Worm (Caenorhabditis elegans) whole organism, L4 larva: ENCODE results near the gene F44F4.10.

Experiments used
- F37D6.2 ChIP-seq: sonication (generic microtip); optimal IDR thresholded peaks from 2 replicates; lab custom pipeline; 2016; ENCODE audit warnings: mild to moderate bottlenecking, missing genetic modification characterization, missing compliant biosample characterization
- F49E8.2 ChIP-seq: sonication (generic microtip); optimal IDR thresholded peaks from 2 replicates; lab custom pipeline; 2016; ENCODE audit warnings: missing compliant biosample characterization, mild to moderate bottlenecking, missing genetic modification characterization, borderline replicate concordance
- Y48G9A.11 ChIP-seq: fragments of 200-800 bp; sonication (Bioruptor generic); IDR thresholded peaks from 2 replicates; pipeline ENCODE4 v1.3.6; 2022; ENCODE audit warnings: missing genetic modification reagents, missing genetic modification characterization, missing compliant biosample characterization
- Y5F2A.4 ChIP-seq: fragments of 200-800 bp; sonication (Bioruptor generic); optimal IDR thresholded peaks from 2 replicates; lab custom pipeline; 2018; ENCODE audit warnings: mild to moderate bottlenecking, missing genetic modification characterization, missing compliant biosample characterization
- ZK546.5 ChIP-seq, 2 experiments: sonication (generic microtip); optimal IDR thresholded peaks; 2 replicates each; lab custom pipeline; 2017; ENCODE audit warnings: missing biosample characterization in 2 of 2, missing genetic modification characterization in 2 of 2
- aha-1 ChIP-seq: fragments of 150-350 bp; peaks from one replicate; lab custom pipeline; 2014; ENCODE audit warnings: missing biosample characterization, missing genetic modification characterization
- ama-1 ChIP-seq: fragments of 150-350 bp; optimal IDR thresholded peaks from 2 replicates; lab custom pipeline; 2014; ENCODE audit warnings: inconsistent platforms, mixed read lengths
- arid-1 ChIP-seq: fragments of 200-800 bp; sonication (Bioruptor generic); conservative IDR thresholded peaks from 2 replicates; pipeline ENCODE4 v1.3.6; 2022; ENCODE audit warnings: missing genetic modification reagents, missing genetic modification characterization, missing compliant biosample characterization
- ceh-20 ChIP-seq: fragments of 200-800 bp; sonication (Bioruptor generic); IDR thresholded peaks from 2 replicates; pipeline ENCODE4 v1.3.6; 2022; ENCODE audit warnings: missing genetic modification reagents, missing genetic modification characterization, missing compliant biosample characterization
- ceh-28 ChIP-seq: fragments of 150-350 bp; optimal IDR thresholded peaks from 2 replicates; lab custom pipeline; 2014; ENCODE audit warnings: missing biosample characterization, missing genetic modification reagents, missing genetic modification characterization
- ceh-32 ChIP-seq: sonication (generic microtip); optimal IDR thresholded peaks from 2 replicates; lab custom pipeline; 2016; ENCODE audit warnings: mild to moderate bottlenecking, missing genetic modification characterization, missing compliant biosample characterization; ENCODE audit not compliant: poor library complexity
- ceh-44 ChIP-seq: fragments of 200-800 bp; sonication (Bioruptor generic); IDR thresholded peaks from 2 replicates; pipeline ENCODE4 v1.3.6; 2022; ENCODE audit warnings: missing genetic modification reagents, missing genetic modification characterization, missing compliant biosample characterization
- daf-8 ChIP-seq: fragments of 200-800 bp; sonication (Bioruptor generic); IDR thresholded peaks from 2 replicates; pipeline ENCODE4 v1.3.6; 2022; ENCODE audit warnings: missing genetic modification characterization, missing compliant biosample characterization
- dmd-6 ChIP-seq: fragments of 200-800 bp; sonication (Bioruptor generic); IDR thresholded peaks from 2 replicates; pipeline ENCODE4 v1.3.6; 2022; ENCODE audit warnings: missing genetic modification reagents, missing genetic modification characterization, missing compliant biosample characterization
- dmd-8 ChIP-seq: fragments of 200-800 bp; sonication (Bioruptor generic); IDR thresholded peaks from 2 replicates; pipeline ENCODE4 v1.3.6; 2022; ENCODE audit warnings: missing genetic modification characterization, missing compliant biosample characterization
- dpl-1 ChIP-seq: fragments of 150-350 bp; optimal IDR thresholded peaks from 2 replicates; lab custom pipeline; 2014; ENCODE audit warnings: missing biosample characterization, missing genetic modification reagents, missing genetic modification characterization
- duxl-1 ChIP-seq: sonication (generic microtip); optimal IDR thresholded peaks from 2 replicates; lab custom pipeline; 2016; ENCODE audit warnings: mild to moderate bottlenecking, missing genetic modification characterization, moderate library complexity, missing compliant biosample characterization; ENCODE audit not compliant: poor library complexity
- dve-1 ChIP-seq: sonication (generic microtip); optimal IDR thresholded peaks from 2 replicates; lab custom pipeline; 2017; ENCODE audit warnings: antibody characterized with exemption, mild to moderate bottlenecking, missing genetic modification characterization, missing compliant biosample characterization; ENCODE audit not compliant: insufficient read depth
- egl-27 ChIP-seq: sonication (generic microtip); optimal IDR thresholded peaks from 3 replicates; lab custom pipeline; 2017; ENCODE audit warnings: missing biosample characterization, missing genetic modification reagents, missing genetic modification characterization
- egl-43 ChIP-seq: fragments of 200-800 bp; sonication (Bioruptor generic); IDR thresholded peaks from 2 replicates; pipeline ENCODE4 v1.3.6; 2022; ENCODE audit warnings: missing genetic modification reagents, missing genetic modification characterization, missing compliant biosample characterization
- fkh-10 ChIP-seq: fragments of 150-350 bp; optimal IDR thresholded peaks from 2 replicates; lab custom pipeline; 2014; ENCODE audit warnings: missing biosample characterization, missing genetic modification reagents, missing genetic modification characterization
- hif-1 ChIP-seq, 2 experiments: sonication (generic microtip); optimal IDR thresholded peaks; 2 replicates each; lab custom pipeline; 2016 to 2017; ENCODE audit warnings: missing compliant biosample characterization in 2 of 2, missing genetic modification characterization in 2 of 2, missing genetic modification reagents in 2 of 2, missing genotype in 2 of 2, mild to moderate bottlenecking in 1 of 2
- jun-1 ChIP-seq: fragments of 150-350 bp; optimal IDR thresholded peaks from 2 replicates; lab custom pipeline; 2014; ENCODE audit warnings: missing biosample characterization, missing genetic modification reagents, missing genetic modification characterization
- lim-7 ChIP-seq: fragments of 200-800 bp; sonication (Bioruptor generic); IDR thresholded peaks from 2 replicates; pipeline ENCODE4 v1.3.6; 2022; ENCODE audit warnings: missing genetic modification characterization, missing compliant biosample characterization
- lin-1 ChIP-seq: fragments of 200-800 bp; sonication (Bioruptor generic); IDR thresholded peaks from 2 replicates; pipeline ENCODE4 v1.3.6; 2022; ENCODE audit warnings: missing genetic modification reagents, missing genetic modification characterization, missing compliant biosample characterization
- lin-38 ChIP-seq: fragments of 200-800 bp; sonication (Bioruptor generic); IDR thresholded peaks from 2 replicates; pipeline ENCODE4 v1.3.6; 2022; ENCODE audit warnings: missing genetic modification reagents, missing genetic modification characterization, missing compliant biosample characterization
- madf-5 ChIP-seq, 2 experiments: fragments of 200-800 bp; sonication (Bioruptor generic); IDR thresholded peaks; 2 replicates each; pipeline ENCODE4 v1.3.6; 2022; ENCODE audit warnings: missing compliant biosample characterization in 2 of 2, missing genetic modification characterization in 2 of 2
- mep-1 ChIP-seq: fragments of 150-350 bp; sonication (generic microtip); optimal IDR thresholded peaks from 3 replicates; lab custom pipeline; 2014; ENCODE audit warnings: missing biosample characterization, missing genetic modification characterization
- mes-2 ChIP-seq: sonication (generic microtip); optimal IDR thresholded peaks from 2 replicates; lab custom pipeline; 2016; ENCODE audit warnings: missing genotype, mild to moderate bottlenecking, missing genetic modification characterization, missing compliant biosample characterization; ENCODE audit not compliant: poor library complexity, severe bottlenecking
- nhr-102 ChIP-seq: sonication (generic microtip); optimal IDR thresholded peaks from 2 replicates; lab custom pipeline; 2016; ENCODE audit warnings: mild to moderate bottlenecking, missing genetic modification characterization, moderate library complexity, missing compliant biosample characterization
- nhr-11 ChIP-seq: fragments of 150-350 bp; optimal IDR thresholded peaks from 2 replicates; lab custom pipeline; 2014; ENCODE audit warnings: missing biosample characterization, missing genetic modification characterization
- nhr-111 ChIP-seq: fragments of 200-800 bp; sonication (Bioruptor generic); optimal IDR thresholded peaks from 2 replicates; lab custom pipeline; 2018; ENCODE audit warnings: mild to moderate bottlenecking, missing genetic modification characterization, missing compliant biosample characterization
- nhr-237 ChIP-seq: sonication (generic microtip); optimal IDR thresholded peaks from 2 replicates; lab custom pipeline; 2017; ENCODE audit warnings: missing biosample characterization, missing genetic modification characterization
- nhr-41 ChIP-seq: fragments of 200-800 bp; sonication (Bioruptor generic); IDR thresholded peaks from 2 replicates; pipeline ENCODE4 v1.3.6; 2022; ENCODE audit warnings: missing genetic modification reagents, missing genetic modification characterization, missing compliant biosample characterization
- nhr-48 ChIP-seq: sonication (generic microtip); optimal IDR thresholded peaks from 2 replicates; lab custom pipeline; 2016; ENCODE audit warnings: mild to moderate bottlenecking, missing genetic modification characterization, missing compliant biosample characterization
- saeg-2 ChIP-seq: fragments of 200-800 bp; sonication (Bioruptor generic); IDR thresholded peaks from 2 replicates; pipeline ENCODE4 v1.3.6; 2022; ENCODE audit warnings: missing genetic modification reagents, missing genetic modification characterization, missing compliant biosample characterization
- set-16 ChIP-seq: fragments of 200-800 bp; sonication (Bioruptor generic); IDR thresholded peaks from 2 replicates; pipeline ENCODE4 v1.3.6; 2022; ENCODE audit warnings: missing genetic modification reagents, missing genetic modification characterization, missing compliant biosample characterization
- snpc-1.2 ChIP-seq: fragments of 200-800 bp; sonication (Bioruptor generic); IDR thresholded peaks from 2 replicates; pipeline ENCODE4 v1.3.6; 2022; ENCODE audit warnings: missing genetic modification reagents, missing genetic modification characterization, missing compliant biosample characterization
- spr-1 ChIP-seq: sonication (generic microtip); optimal IDR thresholded peaks from 2 replicates; lab custom pipeline; 2016; ENCODE audit warnings: mild to moderate bottlenecking, missing genetic modification characterization, missing compliant biosample characterization
- spr-3 ChIP-seq: fragments of 200-800 bp; sonication (Bioruptor generic); optimal IDR thresholded peaks from 2 replicates; lab custom pipeline; 2018; ENCODE audit warnings: mild to moderate bottlenecking, missing genetic modification characterization, missing compliant biosample characterization
- tag-97 ChIP-seq: fragments of 200-800 bp; sonication (Bioruptor generic); IDR thresholded peaks from 2 replicates; pipeline ENCODE4 v1.3.6; 2022; ENCODE audit warnings: missing genetic modification characterization, missing compliant biosample characterization
- unc-130 ChIP-seq: sonication (generic microtip); optimal IDR thresholded peaks from 2 replicates; lab custom pipeline; 2016; ENCODE audit warnings: missing genetic modification reagents, missing genetic modification characterization, missing compliant biosample characterization
- zfp-2 ChIP-seq: sonication (generic microtip); optimal IDR thresholded peaks from 2 replicates; lab custom pipeline; 2016; ENCODE audit warnings: mild to moderate bottlenecking, missing genetic modification characterization, missing compliant biosample characterization
- zip-11 ChIP-seq: fragments of 200-800 bp; sonication (Bioruptor generic); IDR thresholded peaks from 2 replicates; pipeline ENCODE4 v1.3.6; 2022; ENCODE audit warnings: missing genetic modification characterization, missing compliant biosample characterization
- ztf-7 ChIP-seq: fragments of 150-350 bp; optimal IDR thresholded peaks from 2 replicates; lab custom pipeline; 2014; ENCODE audit warnings: missing biosample characterization, missing genetic modification characterization

Gene F44F4.10

DNA sequence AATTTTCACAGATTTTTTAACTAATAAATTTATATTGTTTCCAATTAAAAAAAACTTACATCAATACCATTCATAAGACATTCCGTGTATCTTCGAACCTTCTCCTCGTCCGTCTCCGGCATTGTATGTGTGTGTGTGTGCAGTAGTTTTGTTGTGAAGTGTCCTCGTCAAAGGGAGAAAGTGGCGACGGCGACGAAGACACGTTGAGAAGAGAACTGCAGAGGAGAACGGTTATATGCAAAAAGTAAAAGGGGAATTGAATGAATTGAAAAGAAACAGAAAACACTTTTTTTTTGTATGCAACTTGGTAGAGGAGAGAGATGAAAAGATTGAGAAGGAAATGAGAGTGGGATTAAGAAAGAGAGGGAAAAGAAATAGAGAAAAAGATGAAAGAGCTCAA lies 28.4 kb upstream of the F44F4.10 start:
- TF ChIP-seq dmd-6 (GFP tag; lab: Robert Waterston, UW) (no peak), duxl-1 (tag; lab: Kevin White, UChicago) (no peak), spr-3 (GFP tag; lab: Kevin White, UChicago) (no peak), zfp-2 (tag; lab: Kevin White, UChicago) (no peak), mes-2 (tag; lab: Kevin White, UChicago) (no peak), aha-1 (tag; lab: Kevin White, UChicago) (no peak)

ce11 chrII:10941918-10942317 lies 24.8 kb upstream of the F44F4.10 start, which contains the start of gene R03D7.15:
TSS of gene R03D7.15 (plus strand) at chrII:10942216.
- TF ChIP-seq egl-43 (0 out of 2 replicates have a peak, but pooled peaks have one; percentile 51), set-16 (peak; percentile 83)

ce11 chrII:10935336-10935735 lies 18.3 kb upstream of the F44F4.10 start:
- TF ChIP-seq Y48G9A.11 (peak; percentile 69), unc-130 (GFP tag; lab: Kevin White, UChicago) (peak; percentile 68), dve-1 (tag; lab: Kevin White, UChicago) (no peak), nhr-41 (GFP tag; lab: Robert Waterston, UW) (no peak), ceh-32 (tag; lab: Kevin White, UChicago) (no peak), daf-8 (no peak), egl-27 (no peak), nhr-11 (no peak), F49E8.2 (tag; lab: Kevin White, UChicago) (peak; percentile 81), F37D6.2 (tag; lab: Kevin White, UChicago) (no peak), ceh-44 (GFP tag; lab: Robert Waterston, UW) (0 out of 2 replicates have a peak, but pooled peaks have one; percentile 16), snpc-1.2 (0 out of 2 replicates have a peak, but pooled peaks have one; percentile 60), nhr-237 (tag; lab: Kevin White, UChicago) (no peak), spr-3 (GFP tag; lab: Kevin White, UChicago) (no peak), mes-2 (tag; lab: Kevin White, UChicago) (no peak), zip-11 (GFP tag; lab: Robert Waterston, UW) (no peak), dmd-6 (GFP tag; lab: Robert Waterston, UW) (no peak), ztf-7 (tag; lab: Kevin White, UChicago) (no peak), Y5F2A.4 (GFP tag; lab: Kevin White, UChicago) (no peak), ZK546.5 (tag; optimal IDR thresholded peaks at IDR 0.05; lab: Kevin White, UChicago) (no peak), arid-1 (GFP tag; lab: Robert Waterston, UW) (0 out of 2 replicates have a peak, but pooled peaks have one; percentile 36), ceh-28 (tag; lab: Kevin White, UChicago) (no peak), jun-1 (tag; lab: Kevin White, UChicago) (no peak), lin-38 (GFP tag; lab: Robert Waterston, UW) (peak; percentile 76), set-16 (no peak)

DNA sequence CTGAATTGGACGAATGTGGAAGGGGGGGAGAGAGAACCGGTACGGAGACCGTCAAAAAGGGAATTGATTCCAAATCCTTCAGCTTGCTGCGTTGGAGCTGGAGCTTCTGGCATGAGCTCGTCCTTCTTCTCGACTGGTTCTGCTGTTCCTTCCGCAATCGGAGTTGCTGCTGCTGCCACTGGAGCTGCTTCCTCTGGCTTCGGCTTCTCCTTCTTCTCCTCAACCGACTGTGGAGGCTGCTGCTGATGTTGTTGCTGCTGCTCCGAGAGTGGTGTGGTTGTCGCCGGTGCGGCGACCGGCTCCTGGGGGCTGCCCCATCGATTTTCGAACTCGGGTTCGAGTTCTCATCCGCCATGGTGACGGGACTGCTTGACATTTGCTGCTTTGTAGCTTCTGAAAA lies 17.7 kb upstream of the F44F4.10 start, which contains the start of gene R03D7.2:
R03D7.2 (minus strand) TSS at position 399 of the 400 bp plus-strand sequence.
- TF ChIP-seq dpl-1 (GFP tag; lab: Kevin White, UChicago): no peak
- no peak for TF ChIP-seq F49E8.2 (tag; lab: Kevin White, UChicago)
- no peak for TF ChIP-seq nhr-48 (tag; lab: Kevin White, UChicago)
- peak; percentile 95 for TF ChIP-seq set-16
- no peak for TF ChIP-seq lin-1 (GFP tag; lab: Robert Waterston, UW)
- TF ChIP-seq mes-2 (tag; lab: Kevin White, UChicago): no peak
- no peak for TF ChIP-seq egl-27
- TF ChIP-seq ama-1 (lab: Kevin White, UChicago): no peak
- TF ChIP-seq unc-130 (GFP tag; lab: Kevin White, UChicago): no peak
- TF ChIP-seq nhr-102: no peak
- no peak for TF ChIP-seq nhr-237 (tag; lab: Kevin White, UChicago)
- TF ChIP-seq ceh-20: no peak
- no peak for TF ChIP-seq hif-1 (tag; optimal IDR thresholded peaks at IDR 0.05; lab: Kevin White, UChicago)
- no peak for TF ChIP-seq nhr-111 (GFP tag; lab: Kevin White, UChicago)
- TF ChIP-seq arid-1 (GFP tag; lab: Robert Waterston, UW): no peak
- no peak for TF ChIP-seq saeg-2 (GFP tag; lab: Robert Waterston, UW)
- no peak for TF ChIP-seq spr-1 (tag; lab: Kevin White, UChicago)
- TF ChIP-seq dmd-8 (GFP tag; lab: Robert Waterston, UW): no peak
- TF ChIP-seq fkh-10 (GFP tag; lab: Kevin White, UChicago): no peak
- TF ChIP-seq lim-7 (GFP tag; lab: Robert Waterston, UW): 0 out of 2 replicates have a peak, but pooled peaks have one; percentile 12
- no peak for TF ChIP-seq tag-97 (GFP tag; lab: Robert Waterston, UW)
- TF ChIP-seq madf-5 (GFP tag; IDR thresholded peaks at IDR 0.05; lab: Robert Waterston, UW): no peak
- no peak for TF ChIP-seq mep-1 (tag; lab: Kevin White, UChicago)
